Worm (Caenorhabditis elegans) whole organism, L4 larva: ENCODE results near the gene inpp-4B.
A peak's percentile ranks its signal among the peaks of the same experiment; 100 is the strongest.

Source experiments
- F10B5.3 ChIP-seq: sonication (generic microtip); optimal IDR thresholded peaks from 2 replicates; lab custom pipeline; 2016; ENCODE audit warnings: mild to moderate bottlenecking, missing genetic modification characterization, missing compliant biosample characterization
- R02D3.7 ChIP-seq: fragments of 150-350 bp; sonication (generic microtip); optimal IDR thresholded peaks from 3 replicates; lab custom pipeline; 2014; ENCODE audit warnings: missing biosample characterization, missing genetic modification characterization
- Y48G9A.11 ChIP-seq: fragments of 200-800 bp; sonication (Bioruptor generic); IDR thresholded peaks from 2 replicates; pipeline ENCODE4 v1.3.6; 2022; ENCODE audit warnings: missing genetic modification reagents, missing genetic modification characterization, missing compliant biosample characterization
- ZK337.2 ChIP-seq: fragments of 200-800 bp; sonication (Bioruptor generic); IDR thresholded peaks from 2 replicates; pipeline ENCODE4 v1.3.6; 2022; ENCODE audit warnings: missing genetic modification reagents, missing genetic modification characterization, missing compliant biosample characterization
- aha-1 ChIP-seq: fragments of 150-350 bp; peaks from one replicate; lab custom pipeline; 2014; ENCODE audit warnings: missing biosample characterization, missing genetic modification characterization
- aly-2 ChIP-seq: sonication (generic microtip); optimal IDR thresholded peaks from 2 replicates; lab custom pipeline; 2018; ENCODE audit warnings: missing biosample characterization, missing genetic modification characterization
- ama-1 ChIP-seq: fragments of 150-350 bp; optimal IDR thresholded peaks from 2 replicates; lab custom pipeline; 2014; ENCODE audit warnings: inconsistent platforms, mixed read lengths
- attf-4 ChIP-seq: sonication (generic microtip); optimal IDR thresholded peaks from 3 replicates; lab custom pipeline; 2017; ENCODE audit warnings: missing biosample characterization, missing genetic modification characterization
- ceh-28 ChIP-seq: fragments of 150-350 bp; optimal IDR thresholded peaks from 2 replicates; lab custom pipeline; 2014; ENCODE audit warnings: missing biosample characterization, missing genetic modification reagents, missing genetic modification characterization
- daf-16 ChIP-seq, 3 experiments: sonication (generic microtip); optimal IDR thresholded peaks; 2 replicates each; lab custom pipeline; 2016 to 2017; ENCODE audit warnings: missing genetic modification characterization in 3 of 3, missing genetic modification reagents in 3 of 3, mild to moderate bottlenecking in 2 of 3, missing compliant biosample characterization in 2 of 3, missing biosample characterization in 1 of 3, moderate library complexity in 1 of 3
- daf-19 ChIP-seq: fragments of 200-800 bp; sonication (Bioruptor generic); conservative IDR thresholded peaks from 2 replicates; pipeline ENCODE4 v1.3.6; 2022; ENCODE audit warnings: missing genetic modification characterization, missing compliant biosample characterization
- daf-8 ChIP-seq: fragments of 200-800 bp; sonication (Bioruptor generic); IDR thresholded peaks from 2 replicates; pipeline ENCODE4 v1.3.6; 2022; ENCODE audit warnings: missing genetic modification characterization, missing compliant biosample characterization
- dpl-1 ChIP-seq: fragments of 150-350 bp; optimal IDR thresholded peaks from 2 replicates; lab custom pipeline; 2014; ENCODE audit warnings: missing biosample characterization, missing genetic modification reagents, missing genetic modification characterization
- duxl-1 ChIP-seq: sonication (generic microtip); optimal IDR thresholded peaks from 2 replicates; lab custom pipeline; 2016; ENCODE audit warnings: mild to moderate bottlenecking, missing genetic modification characterization, moderate library complexity, missing compliant biosample characterization; ENCODE audit not compliant: poor library complexity
- fkh-10 ChIP-seq: fragments of 150-350 bp; optimal IDR thresholded peaks from 2 replicates; lab custom pipeline; 2014; ENCODE audit warnings: missing biosample characterization, missing genetic modification reagents, missing genetic modification characterization
- gei-8 ChIP-seq: fragments of 200-800 bp; sonication (Bioruptor generic); optimal IDR thresholded peaks from 2 replicates; lab custom pipeline; 2018; ENCODE audit warnings: mild to moderate bottlenecking, missing genetic modification characterization, missing compliant biosample characterization
- hif-1 ChIP-seq, 2 experiments: sonication (generic microtip); optimal IDR thresholded peaks; 2 replicates each; lab custom pipeline; 2016 to 2017; ENCODE audit warnings: missing compliant biosample characterization in 2 of 2, missing genetic modification characterization in 2 of 2, missing genetic modification reagents in 2 of 2, missing genotype in 2 of 2, mild to moderate bottlenecking in 1 of 2
- hlh-11 ChIP-seq: fragments of 200-800 bp; sonication (Bioruptor generic); optimal IDR thresholded peaks from 2 replicates; lab custom pipeline; 2018; ENCODE audit warnings: mild to moderate bottlenecking, missing genetic modification characterization, missing compliant biosample characterization
- hlh-30 ChIP-seq: sonication (generic microtip); optimal IDR thresholded peaks from 2 replicates; lab custom pipeline; 2017; ENCODE audit warnings: antibody characterized with exemption, mild to moderate bottlenecking, missing genetic modification characterization, missing compliant biosample characterization; ENCODE audit not compliant: insufficient read depth
- lin-1 ChIP-seq: fragments of 200-800 bp; sonication (Bioruptor generic); IDR thresholded peaks from 2 replicates; pipeline ENCODE4 v1.3.6; 2022; ENCODE audit warnings: missing genetic modification reagents, missing genetic modification characterization, missing compliant biosample characterization
- lin-29 ChIP-seq: fragments of 200-800 bp; sonication (Bioruptor generic); IDR thresholded peaks from 2 replicates; pipeline ENCODE4 v1.3.6; 2022; ENCODE audit warnings: missing genetic modification reagents, missing genetic modification characterization, missing compliant biosample characterization
- mdl-1 ChIP-seq, 2 experiments: fragments of 150-350 bp in 1 of 2; sonication (generic microtip) in 1 of 2; optimal IDR thresholded peaks; 2 replicates each; lab custom pipeline; 2014 to 2017; ENCODE audit warnings: missing biosample characterization in 2 of 2, missing genetic modification characterization in 2 of 2
- mdt-29 ChIP-seq: fragments of 200-800 bp; sonication (Bioruptor generic); IDR thresholded peaks from 2 replicates; pipeline ENCODE4 v1.3.6; 2022; ENCODE audit warnings: missing genetic modification reagents, missing genetic modification characterization, missing compliant biosample characterization
- mep-1 ChIP-seq: fragments of 150-350 bp; sonication (generic microtip); optimal IDR thresholded peaks from 3 replicates; lab custom pipeline; 2014; ENCODE audit warnings: missing biosample characterization, missing genetic modification characterization
- mes-2 ChIP-seq: sonication (generic microtip); optimal IDR thresholded peaks from 2 replicates; lab custom pipeline; 2016; ENCODE audit warnings: missing genotype, mild to moderate bottlenecking, missing genetic modification characterization, missing compliant biosample characterization; ENCODE audit not compliant: poor library complexity, severe bottlenecking
- mxl-3 ChIP-seq: fragments of 200-800 bp; sonication (Bioruptor generic); optimal IDR thresholded peaks from 2 replicates; lab custom pipeline; 2018; ENCODE audit warnings: mild to moderate bottlenecking, missing genetic modification characterization, missing compliant biosample characterization
- nhr-102 ChIP-seq: sonication (generic microtip); optimal IDR thresholded peaks from 2 replicates; lab custom pipeline; 2016; ENCODE audit warnings: mild to moderate bottlenecking, missing genetic modification characterization, moderate library complexity, missing compliant biosample characterization
- nhr-11 ChIP-seq: fragments of 150-350 bp; optimal IDR thresholded peaks from 2 replicates; lab custom pipeline; 2014; ENCODE audit warnings: missing biosample characterization, missing genetic modification characterization
- nhr-237 ChIP-seq: sonication (generic microtip); optimal IDR thresholded peaks from 2 replicates; lab custom pipeline; 2017; ENCODE audit warnings: missing biosample characterization, missing genetic modification characterization
- nhr-25 ChIP-seq: sonication (generic microtip); optimal IDR thresholded peaks from 2 replicates; lab custom pipeline; 2017; ENCODE audit warnings: missing genetic modification characterization, mild to moderate bottlenecking, missing compliant biosample characterization, antibody characterized with exemption, moderate library complexity, borderline replicate concordance; ENCODE audit not compliant: insufficient read depth
- nhr-28 ChIP-seq: fragments of 150-350 bp; optimal IDR thresholded peaks from 2 replicates; lab custom pipeline; 2014; ENCODE audit warnings: missing biosample characterization, missing genetic modification characterization
- nhr-42 ChIP-seq: fragments of 200-800 bp; sonication (Bioruptor generic); IDR thresholded peaks from 2 replicates; pipeline ENCODE4 v1.3.6; 2022; ENCODE audit warnings: missing genetic modification characterization, missing compliant biosample characterization
- nhr-48 ChIP-seq: sonication (generic microtip); optimal IDR thresholded peaks from 2 replicates; lab custom pipeline; 2016; ENCODE audit warnings: mild to moderate bottlenecking, missing genetic modification characterization, missing compliant biosample characterization
- nhr-76 ChIP-seq: fragments of 150-350 bp; optimal IDR thresholded peaks from 2 replicates; lab custom pipeline; 2014; ENCODE audit warnings: missing biosample characterization, missing genetic modification characterization
- pha-4 ChIP-seq, 2 experiments: fragments of 150-350 bp in 1 of 2; fragments of 200-800 bp in 1 of 2; sonication (Bioruptor generic) in 1 of 2; IDR thresholded peaks in 1 of 2; optimal IDR thresholded peaks in 1 of 2; 2 replicates each; pipeline versions ENCODE4 v1.3.6 to Lab custom; 2014 to 2022; ENCODE audit warnings: missing genetic modification characterization in 2 of 2, missing genetic modification reagents in 2 of 2, missing biosample characterization in 1 of 2, missing compliant biosample characterization in 1 of 2
- sdz-12 ChIP-seq: fragments of 200-800 bp; sonication (Bioruptor generic); optimal IDR thresholded peaks from 2 replicates; lab custom pipeline; 2018; ENCODE audit warnings: mild to moderate bottlenecking, missing genetic modification characterization, missing compliant biosample characterization
- set-16 ChIP-seq: fragments of 200-800 bp; sonication (Bioruptor generic); IDR thresholded peaks from 2 replicates; pipeline ENCODE4 v1.3.6; 2022; ENCODE audit warnings: missing genetic modification reagents, missing genetic modification characterization, missing compliant biosample characterization
- skn-1 ChIP-seq: fragments of 150-350 bp; optimal IDR thresholded peaks from 2 replicates; lab custom pipeline; 2014; ENCODE audit warnings: missing biosample characterization, missing genetic modification characterization
- unc-62 ChIP-seq, 3 experiments: fragments of 150-350 bp in 1 of 3; sonication (generic microtip); optimal IDR thresholded peaks in 2 of 3; peaks in 1 of 3; 1 replicate in 1 of 3; 2 replicates in 2 of 3; lab custom pipeline; 2014 to 2017; ENCODE audit warnings: missing biosample characterization in 3 of 3, missing genetic modification characterization in 3 of 3, missing genetic modification reagents in 3 of 3, missing genotype in 1 of 3
- vab-7 ChIP-seq: fragments of 200-800 bp; sonication (Bioruptor generic); IDR thresholded peaks from 2 replicates; pipeline ENCODE4 v1.3.6; 2022; ENCODE audit warnings: missing genetic modification reagents, missing genetic modification characterization, missing compliant biosample characterization

inpp-4B gene

ce11 chrIII:10241332-10241829 is 25.3 kb downstream of the inpp-4B start:
- TF ChIP-seq gei-8 (GFP tag; lab: Kevin White, UChicago) (no peak), unc-62 (GFP tag; optimal IDR thresholded peaks at IDR 0.05 in 1 of 2; lab: Kevin White, UChicago) (peak in 1 of 2 experiments; percentile 69), unc-62 (tag; optimal IDR thresholded peaks at IDR 0.05; lab: Kevin White, UChicago) (no peak), mdl-1 (tag; optimal IDR thresholded peaks at IDR 0.05; lab: Kevin White, UChicago) (peak in 1 of 2 experiments; percentile 45), nhr-48 (tag; lab: Kevin White, UChicago) (no peak), hlh-11 (peak; percentile 14)

- TF ChIP-seq ZK337.2 (GFP tag; lab: Robert Waterston, UW) (no peak), aha-1 (tag; lab: Kevin White, UChicago) (peak; percentile 91)
- TF ChIP-seq, all 104 proteins: peak for 1
These were observed 26.6 kb downstream of the inpp-4B start for ce11 chrIII:10240073-10240472.

ce11 chrIII:10238448-10239154 is 28.1 kb downstream of the inpp-4B start, which contains the start of gene Y70G10A.3:
Gene Y70G10A.3, plus strand, starts transcription at chrIII:10239104.
- TF ChIP-seq nhr-25: no peak
- no peak for TF ChIP-seq nhr-48 (tag; lab: Kevin White, UChicago)
- TF ChIP-seq Y48G9A.11 (GFP tag; lab: Robert Waterston, UW): no peak
- no peak for TF ChIP-seq attf-4 (tag; lab: Kevin White, UChicago)
- TF ChIP-seq nhr-76: no peak
- no peak for TF ChIP-seq daf-8 (GFP tag; lab: Robert Waterston, UW)
- no peak for TF ChIP-seq pha-4 (GFP tag; IDR thresholded peaks at IDR 0.05; lab: Robert Waterston, UW)
- no peak for TF ChIP-seq pha-4 (tag; optimal IDR thresholded peaks at IDR 0.05; lab: Kevin White, UChicago)
- TF ChIP-seq mes-2 (tag; lab: Kevin White, UChicago): no peak
- no peak for TF ChIP-seq skn-1 (tag; lab: Kevin White, UChicago)
- TF ChIP-seq mep-1: no peak
- no peak for TF ChIP-seq unc-62 (GFP tag; optimal IDR thresholded peaks at IDR 0.05 in 1 of 2; lab: Kevin White, UChicago)
- no peak for TF ChIP-seq unc-62 (tag; optimal IDR thresholded peaks at IDR 0.05; lab: Kevin White, UChicago)
- TF ChIP-seq R02D3.7 (tag; lab: Kevin White, UChicago): no peak
- no peak for TF ChIP-seq lin-1 (GFP tag; lab: Robert Waterston, UW)
- no peak for TF ChIP-seq duxl-1 (tag; lab: Kevin White, UChicago)
- TF ChIP-seq daf-16 (GFP tag; optimal IDR thresholded peaks at IDR 0.05; lab: Kevin White, UChicago): no peak
- TF ChIP-seq daf-16 (tag; optimal IDR thresholded peaks at IDR 0.05; lab: Kevin White, UChicago): no peak
- TF ChIP-seq nhr-42 (GFP tag; lab: Robert Waterston, UW): no peak
- TF ChIP-seq hif-1 (tag; optimal IDR thresholded peaks at IDR 0.05; lab: Kevin White, UChicago): no peak
- no peak for TF ChIP-seq daf-19 (GFP tag; lab: Robert Waterston, UW)
- TF ChIP-seq lin-29 (GFP tag; lab: Robert Waterston, UW): no peak
- TF ChIP-seq, all 104 proteins: peak for 0

ce11 chrIII:10236291-10236871 is 30.3 kb downstream of the inpp-4B start:
- TF ChIP-seq nhr-25 (no peak), hif-1 (tag; optimal IDR thresholded peaks at IDR 0.05; lab: Kevin White, UChicago) (no peak), ceh-28 (no peak), hlh-30 (peak; percentile 28), ama-1 (no peak), aly-2 (tag; lab: Kevin White, UChicago) (no peak), fkh-10 (GFP tag; lab: Kevin White, UChicago) (no peak), nhr-237 (tag; lab: Kevin White, UChicago) (no peak), hlh-11 (peak; percentile 33), skn-1 (tag; lab: Kevin White, UChicago) (no peak), nhr-11 (tag; lab: Kevin White, UChicago) (no peak), F10B5.3 (tag; lab: Kevin White, UChicago) (no peak), nhr-28 (tag; lab: Kevin White, UChicago) (peak; percentile 11), mdl-1 (tag; optimal IDR thresholded peaks at IDR 0.05; lab: Kevin White, UChicago) (peak in 1 of 2 experiments; percentile 1), mdt-29 (GFP tag; lab: Robert Waterston, UW) (no peak), sdz-12 (GFP tag; lab: Kevin White, UChicago) (no peak), set-16 (GFP tag; lab: Robert Waterston, UW) (no peak), nhr-102 (no peak), vab-7 (no peak), dpl-1 (no peak), duxl-1 (tag; lab: Kevin White, UChicago) (no peak), mxl-3 (GFP tag; lab: Kevin White, UChicago) (peak; percentile 67)
